Fruit fly (Drosophila melanogaster) whole organism, embryonic: ENCODE measurements around the gene CG7366.

Source experiments
- ATbp ChIP-seq: fragments of 200-800 bp; sonication (Bioruptor generic); optimal IDR thresholded peaks from 2 replicates; lab custom pipeline; 2017; ENCODE audit warnings: missing biosample characterization, mild to moderate bottlenecking, missing genetic modification characterization, missing genetic modification reagents
- C15 ChIP-seq: fragments of 200-800 bp; sonication (Bioruptor generic); IDR thresholded peaks from 3 replicates; pipeline ENCODE4 v1.3.6; 2022; ENCODE audit warnings: missing biosample characterization, missing genetic modification characterization
- CG10147 ChIP-seq: fragments of 200-800 bp; sonication (Bioruptor generic); optimal IDR thresholded peaks from 2 replicates; lab custom pipeline; 2019; ENCODE audit warnings: missing biosample characterization, mild to moderate bottlenecking, missing genetic modification characterization, moderate library complexity
- CG10431 ChIP-seq: fragments of 200-800 bp; sonication (Bioruptor generic); optimal IDR thresholded peaks from 3 replicates; lab custom pipeline; 2018; ENCODE audit warnings: missing biosample characterization, mild to moderate bottlenecking, missing genetic modification characterization
- CG14667 ChIP-seq: fragments of 200-800 bp; sonication (Bioruptor generic); IDR thresholded peaks from 2 replicates; pipeline ENCODE4 v1.3.6; 2022; ENCODE audit warnings: missing biosample characterization, missing genetic modification characterization
- CG1529 ChIP-seq: fragments of 200-800 bp; sonication (Bioruptor generic); optimal IDR thresholded peaks from 3 replicates; lab custom pipeline; 2018; ENCODE audit warnings: missing biosample characterization, missing genetic modification characterization
- CG15479 ChIP-seq: fragments of 200-800 bp; sonication (Bioruptor generic); optimal IDR thresholded peaks from 3 replicates; lab custom pipeline; 2019; ENCODE audit warnings: missing biosample characterization, mild to moderate bottlenecking, missing genetic modification characterization, moderate library complexity
- CG16815 ChIP-seq: fragments of 200-800 bp; sonication (Bioruptor generic); optimal IDR thresholded peaks from 3 replicates; lab custom pipeline; 2017; ENCODE audit warnings: missing biosample characterization, mild to moderate bottlenecking, missing genetic modification characterization
- CG17186 ChIP-seq: fragments of 200-800 bp; sonication (Bioruptor generic); optimal IDR thresholded peaks from 3 replicates; lab custom pipeline; 2017; ENCODE audit warnings: missing biosample characterization, missing genetic modification reagents, missing genetic modification characterization
- CG1792 ChIP-seq: fragments of 200-800 bp; sonication (Bioruptor generic); optimal IDR thresholded peaks from 2 replicates; lab custom pipeline; 2016; ENCODE audit warnings: missing biosample characterization, missing genetic modification characterization
- CG18476 ChIP-seq: fragments of 200-800 bp; sonication (Bioruptor generic); optimal IDR thresholded peaks from 2 replicates; lab custom pipeline; 2016; ENCODE audit warnings: missing biosample characterization, mild to moderate bottlenecking, missing genetic modification characterization
- CG32767 ChIP-seq: fragments of 200-800 bp; sonication (Bioruptor generic); IDR thresholded peaks from 2 replicates; pipeline ENCODE4 v1.3.6; 2022; ENCODE audit warnings: missing biosample characterization, missing genetic modification characterization
- CG4360 ChIP-seq: fragments of 200-800 bp; sonication (Bioruptor generic); IDR thresholded peaks from 2 replicates; pipeline ENCODE4 v1.3.6; 2022; ENCODE audit warnings: missing biosample characterization, missing genetic modification characterization
- CG6175 ChIP-seq: fragments of 200-800 bp; sonication (Bioruptor generic); IDR thresholded peaks from 3 replicates; pipeline ENCODE4 v1.3.6; 2022; ENCODE audit warnings: missing biosample characterization, missing genetic modification characterization
- CG6765 ChIP-seq: fragments of 200-800 bp; sonication (Bioruptor generic); optimal IDR thresholded peaks from 3 replicates; lab custom pipeline; 2017; ENCODE audit warnings: missing biosample characterization, mild to moderate bottlenecking, missing genetic modification characterization
- CG7987 ChIP-seq: fragments of 200-800 bp; sonication (Bioruptor generic); optimal IDR thresholded peaks from 2 replicates; lab custom pipeline; 2018; ENCODE audit warnings: missing biosample characterization, mild to moderate bottlenecking, missing genetic modification characterization, moderate library complexity
- CG8765 ChIP-seq: fragments of 200-800 bp; sonication (Bioruptor generic); IDR thresholded peaks from 2 replicates; pipeline ENCODE4 v1.3.6; 2022; ENCODE audit warnings: missing biosample characterization, missing genetic modification characterization
- Camta ChIP-seq: fragments of 200-800 bp; sonication (Bioruptor generic); optimal IDR thresholded peaks from 2 replicates; lab custom pipeline; 2016; ENCODE audit warnings: missing biosample characterization, missing genetic modification characterization
- D19B ChIP-seq: fragments of 200-800 bp; sonication (Bioruptor generic); optimal IDR thresholded peaks from 2 replicates; lab custom pipeline; 2017; ENCODE audit warnings: missing biosample characterization, mild to moderate bottlenecking, missing genetic modification characterization
- Deaf1 ChIP-seq: fragments of 200-800 bp; optimal IDR thresholded peaks from 3 replicates; lab custom pipeline; 2019; ENCODE audit warnings: missing biosample characterization, mild to moderate bottlenecking, missing genetic modification characterization, moderate library complexity
- Doc2 ChIP-seq: fragments of 200-800 bp; sonication (Bioruptor generic); IDR thresholded peaks from 2 replicates; pipeline ENCODE4 v1.3.6; 2022; ENCODE audit warnings: missing biosample characterization, missing genetic modification characterization
- Dp ChIP-seq: fragments of 200-800 bp; sonication (Bioruptor generic); optimal IDR thresholded peaks from 2 replicates; lab custom pipeline; 2018; ENCODE audit warnings: missing biosample characterization, mild to moderate bottlenecking, missing genetic modification characterization, moderate library complexity
- Ets65A ChIP-seq: fragments of 200-800 bp; sonication (Bioruptor generic); peaks from one replicate; lab custom pipeline; 2016; ENCODE audit warnings: missing biosample characterization, missing genetic modification characterization
- Gsc ChIP-seq: fragments of 200-800 bp; sonication (Bioruptor generic); IDR thresholded peaks from 2 replicates; pipeline ENCODE4 v1.3.6; 2022; ENCODE audit warnings: missing biosample characterization, missing genetic modification characterization
- HLH4C ChIP-seq: fragments of 200-800 bp; sonication (Bioruptor generic); IDR thresholded peaks from 3 replicates; pipeline ENCODE4 v1.3.6; 2022; ENCODE audit warnings: missing biosample characterization, missing genetic modification characterization; ENCODE audit not compliant: partially characterized antibody
- Lim3 ChIP-seq: fragments of 200-800 bp; sonication (Bioruptor generic); IDR thresholded peaks from 2 replicates; pipeline ENCODE4 v1.3.6; 2022; ENCODE audit warnings: missing biosample characterization, missing genetic modification characterization
- Sry-β ChIP-seq: fragments of 200-800 bp; sonication (Bioruptor generic); optimal IDR thresholded peaks from 2 replicates; lab custom pipeline; 2018; ENCODE audit warnings: missing biosample characterization, mild to moderate bottlenecking, missing genetic modification characterization, moderate library complexity
- Xrp1 ChIP-seq: fragments of 200-800 bp; sonication (Bioruptor generic); IDR thresholded peaks from 2 replicates; pipeline ENCODE4 v1.3.6; 2022; ENCODE audit warnings: missing biosample characterization, missing genetic modification characterization
- abd-A ChIP-seq: fragments of 200-800 bp; sonication (Bioruptor generic); optimal IDR thresholded peaks from 3 replicates; lab custom pipeline; 2019; ENCODE audit warnings: missing biosample characterization, mild to moderate bottlenecking, missing genetic modification characterization, moderate library complexity
- bbx ChIP-seq: fragments of 200-800 bp; sonication (Bioruptor generic); IDR thresholded peaks from 2 replicates; pipeline ENCODE4 v1.3.6; 2022; ENCODE audit warnings: missing biosample characterization, missing genetic modification characterization; ENCODE audit not compliant: partially characterized antibody
- cad ChIP-seq: fragments of >200 bp; optimal IDR thresholded peaks from 2 replicates; lab custom pipeline; 2017; ENCODE audit warnings: missing biosample characterization, missing genetic modification characterization
- cas ChIP-seq: fragments of 200-800 bp; sonication (Bioruptor generic); IDR thresholded peaks from 2 replicates; pipeline ENCODE4 v1.3.6; 2022; ENCODE audit warnings: missing biosample characterization, missing genetic modification characterization
- chif ChIP-seq, 2 experiments: fragments of 200-800 bp; sonication (Bioruptor generic); optimal IDR thresholded peaks; 3 replicates each; lab custom pipeline; 2016; ENCODE audit warnings: missing biosample characterization in 2 of 2, missing genetic modification characterization in 2 of 2
- ci ChIP-seq: fragments of 200-800 bp; sonication (Bioruptor generic); IDR thresholded peaks from 3 replicates; pipeline ENCODE4 v1.3.6; 2022; ENCODE audit warnings: missing biosample characterization, missing genetic modification characterization
- dan ChIP-seq: fragments of 200-800 bp; sonication (Bioruptor generic); IDR thresholded peaks from 2 replicates; pipeline ENCODE4 v1.3.6; 2022; ENCODE audit warnings: missing biosample characterization, missing genetic modification characterization
- fd96Cb ChIP-seq: fragments of 200-800 bp; sonication (Bioruptor generic); optimal IDR thresholded peaks from 2 replicates; lab custom pipeline; 2018; ENCODE audit warnings: missing biosample characterization, mild to moderate bottlenecking, missing genetic modification characterization, moderate library complexity
- ftz-f1 ChIP-seq: fragments of 200-800 bp; sonication (Bioruptor generic); optimal IDR thresholded peaks from 2 replicates; lab custom pipeline; 2016; ENCODE audit warnings: missing biosample characterization, missing genetic modification characterization
- grau ChIP-seq: fragments of 200-800 bp; optimal IDR thresholded peaks from 3 replicates; lab custom pipeline; 2019; ENCODE audit warnings: missing biosample characterization, mild to moderate bottlenecking, missing genetic modification characterization, moderate library complexity
- gt ChIP-seq: fragments of 200-800 bp; sonication (Bioruptor generic); IDR thresholded peaks from 2 replicates; pipeline ENCODE4 v1.3.6; 2022; ENCODE audit warnings: missing biosample characterization, missing genetic modification characterization
- ham ChIP-seq: fragments of 200-800 bp; sonication (Bioruptor generic); IDR thresholded peaks from 2 replicates; pipeline ENCODE4 v1.3.6; 2022; ENCODE audit warnings: missing biosample characterization, missing genetic modification characterization
- kni ChIP-seq: fragments of 200-800 bp; sonication (Bioruptor generic); optimal IDR thresholded peaks from 3 replicates; lab custom pipeline; 2017; ENCODE audit warnings: mild to moderate bottlenecking, missing biosample characterization, missing genetic modification reagents, missing genetic modification characterization
- lmd ChIP-seq: fragments of 200-800 bp; sonication (Bioruptor generic); IDR thresholded peaks from 2 replicates; pipeline ENCODE4 v1.3.6; 2022; ENCODE audit warnings: missing biosample characterization, missing genetic modification characterization
- pita ChIP-seq: fragments of 200-800 bp; sonication (Bioruptor generic); optimal IDR thresholded peaks from 2 replicates; lab custom pipeline; 2017; ENCODE audit warnings: missing biosample characterization, mild to moderate bottlenecking, missing genetic modification characterization
- ro ChIP-seq: fragments of 200-800 bp; sonication (Bioruptor generic); IDR thresholded peaks from 2 replicates; pipeline ENCODE4 v1.3.6; 2022; ENCODE audit warnings: missing biosample characterization, missing genetic modification characterization
- row ChIP-seq: fragments of 200-800 bp; sonication (Bioruptor generic); IDR thresholded peaks from 3 replicates; pipeline ENCODE4 v1.3.6; 2022; ENCODE audit warnings: missing biosample characterization, missing genetic modification characterization
- slou ChIP-seq: fragments of 200-800 bp; sonication (Bioruptor generic); optimal IDR thresholded peaks from 3 replicates; lab custom pipeline; 2016; ENCODE audit warnings: missing biosample characterization, missing genetic modification characterization
- sob ChIP-seq: fragments of 200-800 bp; sonication (Bioruptor generic); IDR thresholded peaks from 2 replicates; pipeline ENCODE4 v1.3.6; 2022; ENCODE audit warnings: missing biosample characterization, missing genetic modification characterization
- tgo ChIP-seq: fragments of 200-800 bp; sonication (Bioruptor generic); IDR thresholded peaks from 3 replicates; pipeline ENCODE4 v1.3.6; 2022; ENCODE audit warnings: missing biosample characterization, missing genetic modification characterization
- tll ChIP-seq, 2 experiments: fragments of 200-800 bp in 1 of 2; fragments of >200 bp in 1 of 2; sonication (Bioruptor generic) in 1 of 2; optimal IDR thresholded peaks; 2 replicates each; lab custom pipeline; 2017 to 2019; ENCODE audit warnings: missing biosample characterization in 2 of 2, missing genetic modification characterization in 2 of 2, mild to moderate bottlenecking in 1 of 2, moderate library complexity in 1 of 2
- unpg ChIP-seq: fragments of 200-800 bp; sonication (Bioruptor generic); optimal IDR thresholded peaks from 3 replicates; lab custom pipeline; 2018; ENCODE audit warnings: missing biosample characterization, mild to moderate bottlenecking, missing genetic modification characterization, moderate library complexity
- zen ChIP-seq: fragments of 200-800 bp; sonication (Bioruptor generic); optimal IDR thresholded peaks from 3 replicates; lab custom pipeline; 2018; ENCODE audit warnings: missing biosample characterization, mild to moderate bottlenecking, missing genetic modification characterization, moderate library complexity

Gene CG7366

dm6 chr3L:8191042-8191613 lies 11.1 kb downstream of the CG7366 start, which contains the start of gene MED24 (continued):
- TF ChIP-seq Camta (GFP tag; lab: Kevin White, UChicago) = no peak
- no peak for TF ChIP-seq fd96Cb
- TF ChIP-seq unpg = no peak
- TF ChIP-seq gt (GFP tag; lab: Robert Waterston, UW) = no peak
- no peak for TF ChIP-seq C15
- no peak for TF ChIP-seq CG10147 (GFP tag; lab: Kevin White, UChicago)
- TF ChIP-seq CG32767 (GFP tag; lab: Robert Waterston, UW) = no peak
- no peak for TF ChIP-seq CG6765 (GFP tag; lab: Kevin White, UChicago)
- TF ChIP-seq pita (GFP tag; lab: Kevin White, UChicago) = no peak
- TF ChIP-seq ro (GFP tag; lab: Robert Waterston, UW) = no peak
- no peak for TF ChIP-seq tgo
- no peak for TF ChIP-seq kni (GFP tag; lab: Kevin White, UChicago)
- no peak for TF ChIP-seq CG1792 (GFP tag; lab: Kevin White, UChicago)
- no peak for TF ChIP-seq Xrp1
- TF ChIP-seq lmd = no peak
- peak; percentile 75 for TF ChIP-seq Dp (GFP tag; lab: Kevin White, UChicago)
- TF ChIP-seq CG16815 (GFP tag; lab: Kevin White, UChicago) = no peak

- TF ChIP-seq chif (GFP tag; optimal IDR thresholded peaks at IDR 0.05; lab: Kevin White, UChicago) = no peak
- 0 out of 2 replicates have a peak, but pooled peaks have one; percentile 13 for TF ChIP-seq CG4360
- TF ChIP-seq Ets65A (GFP tag; lab: Kevin White, UChicago) = peak; percentile 72
- TF ChIP-seq CG7987 = no peak
- TF ChIP-seq zen (tag; lab: Kevin White, UChicago) = peak; percentile 41
- no peak for TF ChIP-seq sob (GFP tag; lab: Robert Waterston, UW)
- TF ChIP-seq tll (GFP tag; optimal IDR thresholded peaks at IDR 0.05; lab: Kevin White, UChicago) = peak in 1 of 2 experiments; percentile 98
- no peak for TF ChIP-seq unpg
- no peak for TF ChIP-seq ham (GFP tag; lab: Robert Waterston, UW)
- peak; percentile 96 for TF ChIP-seq CG15479 (GFP tag; lab: Kevin White, UChicago)
- no peak for TF ChIP-seq CG18476 (GFP tag; lab: Kevin White, UChicago)
- no peak for TF ChIP-seq CG17186 (GFP tag; lab: Kevin White, UChicago)
- no peak for TF ChIP-seq cas (GFP tag; lab: Robert Waterston, UW)
- no peak for TF ChIP-seq Deaf1
- no peak for TF ChIP-seq CG8765
- TF ChIP-seq cad (GFP tag; lab: Kevin White, UChicago) = peak; percentile 76
- TF ChIP-seq Lim3 (GFP tag; lab: Robert Waterston, UW) = no peak
- TF ChIP-seq Gsc (GFP tag; lab: Robert Waterston, UW) = no peak
- no peak for TF ChIP-seq bbx (GFP tag; lab: Robert Waterston, UW)
- no peak for TF ChIP-seq dan (GFP tag; lab: Robert Waterston, UW)
These were observed 13.0 kb downstream of the CG7366 start for dm6 chr3L:8189234-8189633.

dm6 chr3L:8187397-8187811 lies 14.8 kb downstream of the CG7366 start:
- TF ChIP-seq row = peak; percentile 34; the same call in 2 of the 3 replicates
- TF ChIP-seq slou = no peak
- no peak for TF ChIP-seq CG6175 (GFP tag; lab: Robert Waterston, UW)
- no peak for TF ChIP-seq ATbp (GFP tag; lab: Kevin White, UChicago)
- TF ChIP-seq CG10431 = no peak
- no peak for TF ChIP-seq ci (GFP tag; lab: Robert Waterston, UW)
- no peak for TF ChIP-seq ftz-f1 (GFP tag; lab: Kevin White, UChicago)
- TF ChIP-seq Doc2 (GFP tag; lab: Robert Waterston, UW) = no peak
- TF ChIP-seq D19B (GFP tag; lab: Kevin White, UChicago) = no peak
- TF ChIP-seq abd-A (tag; lab: Kevin White, UChicago) = no peak
- TF ChIP-seq CG1792 (GFP tag; lab: Kevin White, UChicago) = no peak
- TF ChIP-seq Sry-β (GFP tag; lab: Kevin White, UChicago) = no peak
- no peak for TF ChIP-seq CG14667 (GFP tag; lab: Robert Waterston, UW)
- peak; percentile 87 for TF ChIP-seq grau
- TF ChIP-seq CG1529 (GFP tag; lab: Kevin White, UChicago) = no peak
- TF ChIP-seq HLH4C (GFP tag; lab: Robert Waterston, UW) = no peak
